Worm (Caenorhabditis elegans): Measurements from ENCODE around the gene xbx-6.

xbx-6 gene

DNA sequence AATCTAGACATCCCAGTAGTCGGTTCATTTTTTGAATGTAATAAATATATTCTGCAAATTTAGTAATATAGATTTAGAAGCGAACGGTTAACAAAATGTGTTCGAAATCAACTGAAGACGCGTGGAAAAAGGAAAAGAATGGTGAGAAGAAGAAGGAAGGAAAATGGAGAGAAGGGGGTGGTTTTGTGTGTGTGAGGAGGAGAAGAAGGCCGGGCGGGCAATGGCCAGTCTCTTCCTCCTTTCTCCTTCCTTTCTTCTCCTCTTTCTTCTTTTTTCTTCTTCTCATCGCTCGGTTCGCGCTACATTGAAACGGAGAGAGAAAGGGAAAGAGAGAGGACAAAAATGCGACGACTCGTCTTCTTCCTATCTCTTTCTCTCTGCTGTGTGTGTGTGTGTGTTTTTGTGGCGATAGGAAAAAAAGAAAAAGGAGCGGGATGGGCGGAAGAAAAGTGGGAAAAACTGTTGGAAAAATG is 10.7 kb upstream of the xbx-6 start, which contains the start of gene ztf-9:
ztf-9 (minus strand) TSS at position 51 of the 473 bp plus-strand sequence.
- TF ChIP-seq blmp-1 (tag; optimal IDR thresholded peaks at IDR 0.05) (peak; percentile 85), bed-3 (GFP tag; optimal IDR thresholded peaks at IDR 0.05) (no peak), ceh-83 (GFP tag; optimal IDR thresholded peaks at IDR 0.05) (no peak), pha-4 (tag; optimal IDR thresholded peaks at IDR 0.05) (no peak), mep-1 (tag; optimal IDR thresholded peaks at IDR 0.05) (peak; percentile 45), elt-1 (tag; optimal IDR thresholded peaks at IDR 0.05; ENCODE audit: borderline replicate concordance, insufficient read depth) (no peak), mab-5 (tag; optimal IDR thresholded peaks at IDR 0.05) (no peak), lin-13 (tag; optimal IDR thresholded peaks at IDR 0.05) (peak; percentile 27), unc-120 (tag; optimal IDR thresholded peaks at IDR 0.05; ENCODE audit: poor library complexity, severe bottlenecking) (peak; percentile 78), unc-39 (tag; optimal IDR thresholded peaks at IDR 0.05) (no peak), nhr-2 (tag; optimal IDR thresholded peaks at IDR 0.05) (no peak), ceh-39 (tag; optimal IDR thresholded peaks at IDR 0.05) (no peak), elt-3 (tag; optimal IDR thresholded peaks at IDR 0.05) (no peak), hlh-1 (tag; optimal IDR thresholded peaks at IDR 0.05) (peak; percentile 25), flh-1 (GFP tag; optimal IDR thresholded peaks at IDR 0.05) (no peak), mls-2 (tag; optimal IDR thresholded peaks at IDR 0.05) (peak; percentile 59), drap-1 (GFP tag; optimal IDR thresholded peaks at IDR 0.05) (peak; percentile 54), zip-8 (tag; optimal IDR thresholded peaks at IDR 0.05) (no peak), ztf-11 (tag; optimal IDR thresholded peaks at IDR 0.05) (no peak), nhr-28 (tag; optimal IDR thresholded peaks at IDR 0.05) (no peak), lsy-2 (tag; optimal IDR thresholded peaks at IDR 0.05) (peak; percentile 28), snpc-4 (tag; optimal IDR thresholded peaks at IDR 0.05) (no peak), unc-62 (GFP tag; optimal IDR thresholded peaks at IDR 0.05) (peak; percentile 16), sptf-1 (tag; optimal IDR thresholded peaks at IDR 0.05) (peak; percentile 62), lin-32 (GFP tag; optimal IDR thresholded peaks at IDR 0.05) (no peak), ham-2 (GFP tag; optimal IDR thresholded peaks at IDR 0.05) (peak; percentile 15), ces-1 (GFP tag; optimal IDR thresholded peaks at IDR 0.05) (peak; percentile 17), ceh-43 (GFP tag; optimal IDR thresholded peaks at IDR 0.05) (no peak), nhr-76 (tag; optimal IDR thresholded peaks at IDR 0.05) (no peak), nhr-237 (tag; optimal IDR thresholded peaks at IDR 0.05) (peak; percentile 10), M03D4.4 (tag; optimal IDR thresholded peaks at IDR 0.05) (peak; percentile 36), cnd-1 (tag; optimal IDR thresholded peaks at IDR 0.05) (peak; percentile 4)

DNA sequence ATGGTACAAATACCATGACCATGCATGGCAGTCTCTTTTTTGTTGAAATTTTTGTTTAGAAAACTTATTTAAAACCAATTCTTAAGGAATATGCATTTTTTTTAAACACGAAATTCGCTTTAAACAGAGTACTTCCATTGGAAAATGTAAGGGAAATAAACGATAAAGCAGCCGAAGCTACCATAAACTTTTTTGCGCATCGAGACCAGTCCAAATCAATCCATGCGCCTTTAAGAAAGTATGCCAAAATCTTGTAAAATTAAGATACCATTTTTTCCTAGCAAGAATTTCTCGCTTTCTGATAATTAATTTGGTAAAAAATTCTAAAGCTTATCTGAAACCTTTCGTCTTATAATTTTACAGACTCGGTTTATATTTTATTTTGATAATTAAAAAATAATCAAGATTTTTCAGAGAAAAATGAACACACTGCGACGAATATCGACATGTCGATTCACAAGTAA is 10.2 kb upstream of the xbx-6 start, which contains the start of gene ZK287.7:
ZK287.7 (plus strand) TSS at position 414 of the 464 bp plus-strand sequence.
- TF ChIP-seq sptf-1 (tag; optimal IDR thresholded peaks at IDR 0.05): no peak
- no peak for TF ChIP-seq ceh-83 (GFP tag; optimal IDR thresholded peaks at IDR 0.05)
- no peak for TF ChIP-seq lsy-2 (tag; optimal IDR thresholded peaks at IDR 0.05)
- no peak for TF ChIP-seq blmp-1 (tag; optimal IDR thresholded peaks at IDR 0.05)
- TF ChIP-seq M03D4.4 (tag; optimal IDR thresholded peaks at IDR 0.05): no peak
- TF ChIP-seq snpc-4 (tag; optimal IDR thresholded peaks at IDR 0.05): no peak
- no peak for TF ChIP-seq drap-1 (GFP tag; optimal IDR thresholded peaks at IDR 0.05)
- TF ChIP-seq mep-1 (tag; optimal IDR thresholded peaks at IDR 0.05): no peak
- TF ChIP-seq ceh-43 (GFP tag; optimal IDR thresholded peaks at IDR 0.05): no peak
- TF ChIP-seq lin-13 (tag; optimal IDR thresholded peaks at IDR 0.05): no peak
- no peak for TF ChIP-seq nhr-28 (tag; optimal IDR thresholded peaks at IDR 0.05)

ce11 chrV:9696715-9697114 is 6.1 kb upstream of the xbx-6 start, which contains the start of gene her-1:
Gene her-1, plus strand, starts transcription at chrV:9697015.
- TF ChIP-seq cnd-1 (tag; optimal IDR thresholded peaks at IDR 0.05) (no peak), tbx-8 (GFP tag; optimal IDR thresholded peaks at IDR 0.05) (no peak), lin-32 (GFP tag; optimal IDR thresholded peaks at IDR 0.05) (no peak), drap-1 (GFP tag; optimal IDR thresholded peaks at IDR 0.05) (no peak), unc-62 (GFP tag; optimal IDR thresholded peaks at IDR 0.05) (no peak), nhr-2 (tag; optimal IDR thresholded peaks at IDR 0.05) (no peak), lsy-2 (tag; optimal IDR thresholded peaks at IDR 0.05) (no peak)

- TF ChIP-seq mls-2 (tag; optimal IDR thresholded peaks at IDR 0.05) (no peak), nhr-2 (tag; optimal IDR thresholded peaks at IDR 0.05) (no peak), nhr-28 (tag; optimal IDR thresholded peaks at IDR 0.05) (no peak), mab-5 (tag; optimal IDR thresholded peaks at IDR 0.05) (no peak)
Measured at ce11 chrV:9699216-9699615, 3.6 kb upstream of the xbx-6 start.

Data from whole organism, mixed stage, embryonic.